Fruit fly (Drosophila melanogaster): ENCODE results near the gene CG15283.

- TF ChIP-seq eg (GFP tag; IDR thresholded peaks at IDR 0.05) (no peak), fd59A (GFP tag; optimal IDR thresholded peaks at IDR 0.05) (no peak), Smox (GFP tag; optimal IDR thresholded peaks at IDR 0.05) (no peak)
Observed at dm6 chr2L:14447558-14447957, 3.2 kb downstream of the CG15283 start.

Measured in whole organism, prepupa.